Worm (Caenorhabditis elegans): ENCODE data around the gene K07H8.12.

The K07H8.12 gene

DNA sequence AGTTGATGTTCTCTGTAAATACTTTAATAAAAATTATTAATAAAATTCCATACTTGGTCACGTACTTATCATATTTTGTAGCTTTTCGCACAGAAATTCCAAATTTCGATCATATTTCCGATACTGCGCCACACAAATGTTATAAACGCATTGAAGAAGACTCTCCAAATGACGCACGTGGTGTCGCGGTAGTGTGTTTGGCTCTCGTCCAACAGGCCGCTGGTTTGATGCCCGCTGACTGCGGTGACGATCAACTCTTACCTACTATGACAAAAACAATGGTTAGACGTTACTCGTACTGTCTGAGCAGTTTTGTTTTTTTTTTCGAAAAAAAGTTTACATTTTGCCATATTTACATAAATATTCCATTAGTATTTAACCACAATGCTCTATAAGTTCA is 23.7 kb downstream of the K07H8.12 start (continued):
- peak; percentile 80 for TF ChIP-seq ztf-18 (tag; optimal IDR thresholded peaks at IDR 0.05)
- TF ChIP-seq Y67H2A.10 (GFP tag; conservative IDR thresholded peaks at IDR 0.05), result 0 out of 2 replicates have a peak, but pooled peaks have one; percentile 15
- TF ChIP-seq B0261.1 (tag; optimal IDR thresholded peaks at IDR 0.05), result peak; percentile 91
- TF ChIP-seq lin-35 (GFP tag; optimal IDR thresholded peaks at IDR 0.05), result peak in 1 of 3 experiments; percentile 75
- TF ChIP-seq cebp-1 (GFP tag; IDR thresholded peaks at IDR 0.05), result no peak
- TF ChIP-seq cebp-1 (tag; optimal IDR thresholded peaks at IDR 0.05), result peak; percentile 80
- TF ChIP-seq let-607 (tag; optimal IDR thresholded peaks at IDR 0.05), result peak; percentile 31 to 38
- no peak for TF ChIP-seq egl-18 (GFP tag; IDR thresholded peaks at IDR 0.05)
- TF ChIP-seq snpc-1.1 (tag; optimal IDR thresholded peaks at IDR 0.05; ENCODE audit: insufficient read depth), result peak; percentile 72
- TF ChIP-seq F49E8.2 (tag; optimal IDR thresholded peaks at IDR 0.05; ENCODE audit: insufficient read depth), result peak; percentile 88
- TF ChIP-seq die-1 (tag; optimal IDR thresholded peaks at IDR 0.05), result peak; percentile 95
- peak; percentile 71 for TF ChIP-seq hmg-1.2 (GFP tag; IDR thresholded peaks at IDR 0.05)
- TF ChIP-seq F57A8.1 (GFP tag; optimal IDR thresholded peaks at IDR 0.05), result peak; percentile 75
- peak; percentile 88 for TF ChIP-seq mel-28 (tag; optimal IDR thresholded peaks at IDR 0.05; ENCODE audit: borderline replicate concordance)
- no peak for TF ChIP-seq F55B11.4 (tag; optimal IDR thresholded peaks at IDR 0.05; ENCODE audit: borderline replicate concordance, insufficient read depth)
- TF ChIP-seq pbrm-1 (GFP tag; IDR thresholded peaks at IDR 0.05), result peak; percentile 79
- peak; percentile 85 for TF ChIP-seq mes-4 (tag; optimal IDR thresholded peaks at IDR 0.05)
- TF ChIP-seq K12H6.12 (tag; optimal IDR thresholded peaks at IDR 0.05), result peak; percentile 68
- no peak for TF ChIP-seq gei-17 (GFP tag; optimal IDR thresholded peaks at IDR 0.05)
- peak; percentile 35 for TF ChIP-seq lsy-27 (tag; optimal IDR thresholded peaks at IDR 0.05; ENCODE audit: borderline replicate concordance, insufficient read depth)
- peak; percentile 69 for TF ChIP-seq snpc-3.4 (tag; optimal IDR thresholded peaks at IDR 0.05)
- TF ChIP-seq ZK185.1 (tag; optimal IDR thresholded peaks at IDR 0.05; ENCODE audit: poor library complexity, severe bottlenecking), result peak; percentile 78
- TF ChIP-seq tbx-9 (tag; optimal IDR thresholded peaks at IDR 0.05; ENCODE audit: borderline replicate concordance), result peak; percentile 29
- TF ChIP-seq madf-10 (tag; optimal IDR thresholded peaks at IDR 0.05), result peak; percentile 85
- peak; percentile 19 for TF ChIP-seq akir-1 (GFP tag; optimal IDR thresholded peaks at IDR 0.05)
- peak; percentile 71 for TF ChIP-seq rcor-1 (GFP tag; IDR thresholded peaks at IDR 0.05)
- peak; percentile 92 to 96 for TF ChIP-seq rec-8 (tag; optimal IDR thresholded peaks at IDR 0.05)
- peak; percentile 77 for TF ChIP-seq D2030.7 (GFP tag; IDR thresholded peaks at IDR 0.05)
- 0 out of 2 replicates have a peak, but pooled peaks have one; percentile 35 for TF ChIP-seq cebp-2 (GFP tag; IDR thresholded peaks at IDR 0.05)
- TF ChIP-seq fkh-3 (tag; optimal IDR thresholded peaks at IDR 0.05), result peak; percentile 83
- peak; percentile 53 for TF ChIP-seq F22D6.2 (tag; optimal IDR thresholded peaks at IDR 0.05)
- 0 out of 2 replicates have a peak, but pooled peaks have one; percentile 43 for TF ChIP-seq attf-6 (GFP tag; IDR thresholded peaks at IDR 0.05)
- no peak for TF ChIP-seq bed-1 (GFP tag; IDR thresholded peaks at IDR 0.05)
- TF ChIP-seq snpc-1.3 (tag; optimal IDR thresholded peaks at IDR 0.05; ENCODE audit: insufficient read depth), result peak; percentile 89
- TF ChIP-seq madf-6 (GFP tag; IDR thresholded peaks at IDR 0.05), result no peak; the same call in 1 of the 2 replicates
- TF ChIP-seq unc-62 (GFP tag; optimal IDR thresholded peaks at IDR 0.05), result no peak
- TF ChIP-seq mxl-1 (tag; optimal IDR thresholded peaks at IDR 0.05), result peak; percentile 91
- peak; percentile 60 for TF ChIP-seq lsl-1 (GFP tag; optimal IDR thresholded peaks at IDR 0.05)
- no peak for TF ChIP-seq F39B2.1 (GFP tag; IDR thresholded peaks at IDR 0.05)
- TF ChIP-seq B0019.2 (GFP tag; conservative IDR thresholded peaks at IDR 0.05), result no peak
- TF ChIP-seq hsf-1 (GFP tag; IDR thresholded peaks at IDR 0.05), result peak; percentile 63
- peak; percentile 49 for TF ChIP-seq F33H1.4 (GFP tag; IDR thresholded peaks at IDR 0.05)
